Fruit fly (Drosophila melanogaster): Measurements from ENCODE around the gene bma.

DNA sequence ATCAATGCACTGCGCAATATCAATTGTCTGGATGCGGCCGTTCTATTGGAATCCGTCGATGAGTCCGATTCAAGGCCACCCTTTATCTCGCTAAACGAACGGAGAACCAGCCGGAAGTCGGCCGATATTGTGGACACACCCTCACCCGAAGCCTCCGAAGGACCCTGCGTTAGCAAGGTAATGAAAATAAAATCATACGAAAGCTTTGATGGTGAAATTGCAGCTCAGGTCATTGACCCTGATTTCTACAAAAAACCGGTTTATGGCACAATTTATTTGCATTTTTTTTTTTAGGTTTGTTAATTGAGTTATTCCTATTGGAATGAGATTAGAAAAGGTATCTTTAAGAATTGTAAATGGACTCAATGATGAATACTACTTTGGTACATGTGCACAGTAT is 61.2 kb downstream of the bma start:
- no peak for TF ChIP-seq Abd-B (GFP tag; optimal IDR thresholded peaks at IDR 0.05)
- TF ChIP-seq sage (GFP tag; optimal IDR thresholded peaks at IDR 0.05) = no peak
- no peak for TF ChIP-seq dsf (GFP tag; optimal IDR thresholded peaks at IDR 0.05; ENCODE audit: borderline replicate concordance)

All from whole organism, wandering third instar larva.